Fruit fly (Drosophila melanogaster) whole organism, embryonic: ENCODE data around the gene IntS14.

Source experiments
- CG4360 ChIP-seq: fragments of 200-800 bp; sonication (Bioruptor generic); IDR thresholded peaks from 2 replicates; pipeline ENCODE4 v1.3.6; 2022; ENCODE audit warnings: missing biosample characterization, missing genetic modification characterization
- CG6683 ChIP-seq: fragments of 200-800 bp; sonication (Bioruptor generic); optimal IDR thresholded peaks from 2 replicates; lab custom pipeline; 2017; ENCODE audit warnings: missing biosample characterization, mild to moderate bottlenecking, missing genetic modification characterization, missing genetic modification reagents
- D19A ChIP-seq: fragments of 200-800 bp; optimal IDR thresholded peaks from 3 replicates; lab custom pipeline; 2019; ENCODE audit warnings: missing biosample characterization, mild to moderate bottlenecking, missing genetic modification characterization, moderate library complexity
- dati ChIP-seq: fragments of 200-800 bp; sonication (Bioruptor generic); IDR thresholded peaks from 2 replicates; pipeline ENCODE4 v1.3.6; 2022; ENCODE audit warnings: missing biosample characterization, missing genetic modification characterization
- fd3F ChIP-seq: fragments of 200-800 bp; sonication (Bioruptor generic); optimal IDR thresholded peaks from 2 replicates; lab custom pipeline; 2018; ENCODE audit warnings: missing biosample characterization, mild to moderate bottlenecking, missing genetic modification characterization, moderate library complexity
- h ChIP-seq: fragments of >200 bp; optimal IDR thresholded peaks from 2 replicates; lab custom pipeline; 2017
- psq ChIP-seq: fragments of 200-800 bp; sonication (Bioruptor generic); optimal IDR thresholded peaks from 2 replicates; lab custom pipeline; 2017; ENCODE audit warnings: missing biosample characterization, missing genetic modification characterization

DNA sequence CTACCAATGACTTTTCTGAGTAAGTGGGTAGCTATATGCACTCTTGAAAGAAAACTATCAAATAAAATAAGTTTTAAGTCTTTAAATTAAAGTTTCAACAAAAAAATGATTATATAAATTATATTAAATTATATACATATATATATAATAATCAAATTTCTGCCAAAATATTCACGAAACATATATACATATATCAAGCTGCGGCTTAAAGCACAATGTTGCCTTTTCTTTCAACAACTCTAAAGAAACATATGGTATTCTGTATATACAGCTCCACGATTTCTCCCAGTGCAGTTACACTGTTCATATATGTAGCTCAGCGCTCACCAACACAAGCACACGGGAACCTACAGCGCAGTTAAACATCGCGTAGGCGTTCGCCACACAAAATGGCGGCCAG lies 28.7 kb upstream of the IntS14 start:
- TF ChIP-seq D19A (tag; lab: Kevin White, UChicago) (no peak), psq (GFP tag; lab: Kevin White, UChicago) (no peak), dati (no peak), h (lab: Kevin White, UChicago) (no peak), CG6683 (no peak), CG4360 (GFP tag; lab: Robert Waterston, UW) (no peak), fd3F (GFP tag; lab: Kevin White, UChicago) (no peak)
